Fruit fly (Drosophila melanogaster) whole organism, embryonic: ENCODE data around the gene CG5612.

Experiments
- Aef1 ChIP-seq: fragments of 200-800 bp; sonication (Bioruptor generic); IDR thresholded peaks from 3 replicates; pipeline ENCODE4 v1.3.6; 2022; ENCODE audit warnings: missing biosample characterization, missing genetic modification characterization
- Blimp-1 ChIP-seq: fragments of 200-800 bp; sonication (Bioruptor generic); optimal IDR thresholded peaks from 3 replicates; lab custom pipeline; 2018; ENCODE audit warnings: missing biosample characterization, missing genetic modification characterization, mild to moderate bottlenecking, moderate library complexity, missing genetic modification reagents
- BtbVII ChIP-seq: fragments of 200-800 bp; sonication (Bioruptor generic); optimal IDR thresholded peaks from 3 replicates; lab custom pipeline; 2017; ENCODE audit warnings: missing biosample characterization, mild to moderate bottlenecking, missing genetic modification characterization
- CG10462 ChIP-seq: fragments of 200-800 bp; sonication (Bioruptor generic); optimal IDR thresholded peaks from 2 replicates; lab custom pipeline; 2016; ENCODE audit warnings: missing biosample characterization, missing genetic modification characterization
- CG12071 ChIP-seq: fragments of 200-800 bp; sonication (Bioruptor generic); optimal IDR thresholded peaks from 3 replicates; lab custom pipeline; 2018; ENCODE audit warnings: missing biosample characterization, mild to moderate bottlenecking, missing genetic modification characterization
- CG12236 ChIP-seq: fragments of 200-800 bp; sonication (Bioruptor generic); optimal IDR thresholded peaks from 2 replicates; lab custom pipeline; 2016; ENCODE audit warnings: missing biosample characterization, missing genetic modification characterization
- CG17568 ChIP-seq: fragments of 200-800 bp; sonication (Bioruptor generic); optimal IDR thresholded peaks from 2 replicates; lab custom pipeline; 2018; ENCODE audit warnings: missing biosample characterization, mild to moderate bottlenecking, missing genetic modification characterization, moderate library complexity
- CG18262 ChIP-seq: fragments of 200-800 bp; optimal IDR thresholded peaks from 3 replicates; lab custom pipeline; 2019; ENCODE audit warnings: missing biosample characterization, mild to moderate bottlenecking, missing genetic modification characterization, moderate library complexity
- CG18476 ChIP-seq: fragments of 200-800 bp; sonication (Bioruptor generic); optimal IDR thresholded peaks from 2 replicates; lab custom pipeline; 2016; ENCODE audit warnings: missing biosample characterization, mild to moderate bottlenecking, missing genetic modification characterization
- CG30431 ChIP-seq: fragments of 200-800 bp; sonication (Bioruptor generic); optimal IDR thresholded peaks from 2 replicates; lab custom pipeline; 2017; ENCODE audit warnings: missing biosample characterization, missing genetic modification characterization
- CG3065 ChIP-seq: fragments of 200-800 bp; sonication (Bioruptor generic); optimal IDR thresholded peaks from 2 replicates; lab custom pipeline; 2016; ENCODE audit warnings: missing biosample characterization, missing genetic modification characterization
- CG3163 ChIP-seq: fragments of 200-800 bp; sonication (Bioruptor generic); optimal IDR thresholded peaks from 3 replicates; lab custom pipeline; 2016; ENCODE audit warnings: missing biosample characterization, missing genetic modification characterization
- CG3281 ChIP-seq: fragments of 200-800 bp; sonication (Bioruptor generic); optimal IDR thresholded peaks from 3 replicates; lab custom pipeline; 2017; ENCODE audit warnings: missing biosample characterization, mild to moderate bottlenecking, missing genetic modification characterization
- CG34422 ChIP-seq: fragments of 200-800 bp; sonication (Bioruptor generic); IDR thresholded peaks from 3 replicates; pipeline ENCODE4 v1.3.6; 2022; ENCODE audit warnings: missing biosample characterization, missing genetic modification characterization
- CG3995 ChIP-seq: fragments of 200-800 bp; sonication (Bioruptor generic); optimal IDR thresholded peaks from 3 replicates; lab custom pipeline; 2016; ENCODE audit warnings: missing biosample characterization, missing genetic modification characterization
- CG4617 ChIP-seq: fragments of 200-800 bp; sonication (Bioruptor generic); optimal IDR thresholded peaks from 3 replicates; lab custom pipeline; 2016; ENCODE audit warnings: missing biosample characterization, missing genetic modification characterization, borderline replicate concordance
- CG5953 ChIP-seq: fragments of 200-800 bp; sonication (Bioruptor generic); IDR thresholded peaks from 2 replicates; pipeline ENCODE4 v1.3.6; 2022; ENCODE audit warnings: missing biosample characterization, missing genetic modification characterization
- CG6175 ChIP-seq: fragments of 200-800 bp; sonication (Bioruptor generic); IDR thresholded peaks from 3 replicates; pipeline ENCODE4 v1.3.6; 2022; ENCODE audit warnings: missing biosample characterization, missing genetic modification characterization
- CG7556 ChIP-seq: fragments of 200-800 bp; sonication (Bioruptor generic); optimal IDR thresholded peaks from 2 replicates; lab custom pipeline; 2017; ENCODE audit warnings: missing biosample characterization, mild to moderate bottlenecking, missing genetic modification characterization
- CG7786 ChIP-seq: fragments of 200-800 bp; sonication (Bioruptor generic); optimal IDR thresholded peaks from 2 replicates; lab custom pipeline; 2016; ENCODE audit warnings: missing biosample characterization, missing genetic modification characterization
- CG8388 ChIP-seq: fragments of 200-800 bp; sonication (Bioruptor generic); optimal IDR thresholded peaks from 2 replicates; lab custom pipeline; 2019; ENCODE audit warnings: missing biosample characterization, mild to moderate bottlenecking, missing genetic modification characterization, moderate library complexity
- CG9215 ChIP-seq: fragments of 200-800 bp; sonication (Bioruptor generic); IDR thresholded peaks from 2 replicates; pipeline ENCODE4 v1.3.6; 2022; ENCODE audit warnings: missing biosample characterization, missing genetic modification characterization
- Dek ChIP-seq: fragments of 200-800 bp; sonication (Bioruptor generic); optimal IDR thresholded peaks from 3 replicates; lab custom pipeline; 2019; ENCODE audit warnings: missing biosample characterization, mild to moderate bottlenecking, missing genetic modification characterization, moderate library complexity
- Fer1 ChIP-seq: fragments of 200-800 bp; sonication (Bioruptor generic); optimal IDR thresholded peaks from 2 replicates; lab custom pipeline; 2017; ENCODE audit warnings: missing biosample characterization, mild to moderate bottlenecking, missing genetic modification characterization
- Fer3 ChIP-seq: fragments of 200-800 bp; sonication (Bioruptor generic); optimal IDR thresholded peaks from 2 replicates; lab custom pipeline; 2018; ENCODE audit warnings: missing biosample characterization, mild to moderate bottlenecking, missing genetic modification characterization, moderate library complexity
- Kr ChIP-seq: fragments of 200-800 bp; sonication (Bioruptor generic); optimal IDR thresholded peaks from 2 replicates; lab custom pipeline; 2017; ENCODE audit warnings: missing biosample characterization, mild to moderate bottlenecking, missing genetic modification characterization
- MESR4 ChIP-seq: fragments of 200-800 bp; sonication (Bioruptor generic); optimal IDR thresholded peaks from 2 replicates; lab custom pipeline; 2018; ENCODE audit warnings: missing biosample characterization, mild to moderate bottlenecking, missing genetic modification characterization, moderate library complexity
- Ravus ChIP-seq: fragments of 200-800 bp; sonication (Bioruptor generic); IDR thresholded peaks from 2 replicates; pipeline ENCODE4 v1.3.6; 2022; ENCODE audit warnings: missing biosample characterization, missing genetic modification characterization
- Rfx ChIP-seq: fragments of 200-800 bp; sonication (Bioruptor generic); IDR thresholded peaks from 2 replicates; pipeline ENCODE4 v1.3.6; 2022; ENCODE audit warnings: missing biosample characterization, missing genetic modification characterization
- Ssrp ChIP-seq: fragments of 200-800 bp; sonication (Bioruptor generic); optimal IDR thresholded peaks from 2 replicates; lab custom pipeline; 2018; ENCODE audit warnings: missing biosample characterization, mild to moderate bottlenecking, missing genetic modification characterization, moderate library complexity
- bcd ChIP-seq: fragments of 200-800 bp; sonication (Bioruptor generic); optimal IDR thresholded peaks from 2 replicates; lab custom pipeline; 2017; ENCODE audit warnings: missing biosample characterization, mild to moderate bottlenecking, missing genetic modification characterization
- cg ChIP-seq: fragments of 200-800 bp; sonication (Bioruptor generic); optimal IDR thresholded peaks from 3 replicates; lab custom pipeline; 2019; ENCODE audit warnings: missing biosample characterization, mild to moderate bottlenecking, missing genetic modification characterization, moderate library complexity
- chif ChIP-seq, 2 experiments: fragments of 200-800 bp; sonication (Bioruptor generic); optimal IDR thresholded peaks; 3 replicates each; lab custom pipeline; 2016; ENCODE audit warnings: missing biosample characterization in 2 of 2, missing genetic modification characterization in 2 of 2
- ci ChIP-seq: fragments of 200-800 bp; sonication (Bioruptor generic); IDR thresholded peaks from 3 replicates; pipeline ENCODE4 v1.3.6; 2022; ENCODE audit warnings: missing biosample characterization, missing genetic modification characterization
- crol ChIP-seq: fragments of 200-800 bp; sonication (Bioruptor generic); IDR thresholded peaks from 2 replicates; pipeline ENCODE4 v1.3.6; 2022; ENCODE audit warnings: missing biosample characterization, missing genetic modification characterization
- dan ChIP-seq: fragments of 200-800 bp; sonication (Bioruptor generic); IDR thresholded peaks from 2 replicates; pipeline ENCODE4 v1.3.6; 2022; ENCODE audit warnings: missing biosample characterization, missing genetic modification characterization
- dysf ChIP-seq: fragments of 200-800 bp; sonication (Bioruptor generic); IDR thresholded peaks from 3 replicates; pipeline ENCODE4 v1.3.6; 2022; ENCODE audit warnings: missing biosample characterization, missing genetic modification characterization
- fd96Cb ChIP-seq: fragments of 200-800 bp; sonication (Bioruptor generic); optimal IDR thresholded peaks from 2 replicates; lab custom pipeline; 2018; ENCODE audit warnings: missing biosample characterization, mild to moderate bottlenecking, missing genetic modification characterization, moderate library complexity
- hkb ChIP-seq, 2 experiments: fragments of 200-800 bp in 1 of 2; fragments of >200 bp in 1 of 2; sonication (Bioruptor generic) in 1 of 2; IDR thresholded peaks in 1 of 2; optimal IDR thresholded peaks in 1 of 2; 2 replicates each; pipeline versions ENCODE4 v1.3.6 to Lab custom; 2017 to 2022; ENCODE audit warnings: missing biosample characterization in 1 of 2, missing genetic modification characterization in 1 of 2
- jigr1 ChIP-seq: fragments of 200-800 bp; sonication (Bioruptor generic); IDR thresholded peaks from 3 replicates; pipeline ENCODE4 v1.3.6; 2022; ENCODE audit warnings: missing biosample characterization, missing genetic modification characterization
- pan ChIP-seq, 4 experiments: fragments of >200 bp in 3 of 4; fragments of 200-800 bp in 1 of 4; sonication (Bioruptor generic) in 1 of 4; optimal IDR thresholded peaks in 3 of 4; IDR thresholded peaks in 1 of 4; 2 replicates each; pipeline versions ENCODE4 v1.3.6 to Lab custom; 2017 to 2022; ENCODE audit warnings: missing biosample characterization in 2 of 4, missing genetic modification characterization in 2 of 4, mixed read lengths in 1 of 4
- pnt ChIP-seq: fragments of 200-800 bp; sonication (Bioruptor generic); optimal IDR thresholded peaks from 3 replicates; lab custom pipeline; 2016; ENCODE audit warnings: missing biosample characterization, missing genetic modification characterization
- sens ChIP-seq: fragments of 200-800 bp; sonication (Bioruptor generic); peaks from one replicate; lab custom pipeline; 2016; ENCODE audit warnings: missing biosample characterization, missing genetic modification characterization
- slp2 ChIP-seq: fragments of 200-800 bp; sonication (Bioruptor generic); optimal IDR thresholded peaks from 2 replicates; lab custom pipeline; 2016; ENCODE audit warnings: missing biosample characterization, missing genetic modification characterization
- so ChIP-seq: fragments of 200-800 bp; sonication (Bioruptor generic); IDR thresholded peaks from 3 replicates; pipeline ENCODE4 v1.3.6; 2022; ENCODE audit warnings: missing biosample characterization, missing genetic modification characterization
- sqz ChIP-seq: fragments of 200-800 bp; sonication (Bioruptor generic); optimal IDR thresholded peaks from 3 replicates; lab custom pipeline; 2018; ENCODE audit warnings: missing biosample characterization, mild to moderate bottlenecking, missing genetic modification characterization
- tio ChIP-seq: fragments of 200-800 bp; sonication (Bioruptor generic); optimal IDR thresholded peaks from 2 replicates; lab custom pipeline; 2017; ENCODE audit warnings: missing biosample characterization, missing genetic modification characterization, inconsistent platforms
- zen ChIP-seq: fragments of 200-800 bp; sonication (Bioruptor generic); optimal IDR thresholded peaks from 3 replicates; lab custom pipeline; 2018; ENCODE audit warnings: missing biosample characterization, mild to moderate bottlenecking, missing genetic modification characterization, moderate library complexity

CG5612 gene

dm6 chr3R:27636720-27637119 is 10.9 kb upstream of the CG5612 start:
- TF ChIP-seq crol (GFP tag; lab: Robert Waterston, UW) (peak; percentile 71), CG12236 (GFP tag; lab: Kevin White, UChicago) (no peak), hkb (optimal IDR thresholded peaks at IDR 0.05; lab: Kevin White, UChicago) (no peak), hkb (GFP tag; IDR thresholded peaks at IDR 0.05; lab: Robert Waterston, UW) (no peak), CG6175 (0 out of 3 replicates have a peak, but pooled peaks have one; percentile 11), CG9215 (GFP tag; lab: Robert Waterston, UW) (no peak), Kr (GFP tag; lab: Kevin White, UChicago) (no peak), CG34422 (GFP tag; lab: Robert Waterston, UW) (peak; percentile 11; the same call in 1 of the 3 replicates), CG10462 (GFP tag; lab: Kevin White, UChicago) (no peak), cg (GFP tag; lab: Kevin White, UChicago) (peak; percentile 28), CG18262 (no peak), MESR4 (GFP tag; lab: Kevin White, UChicago) (peak; percentile 9), CG3065 (GFP tag; lab: Kevin White, UChicago) (peak; percentile 39), Rfx (GFP tag; lab: Robert Waterston, UW) (no peak; the same call in 1 of the 2 replicates)

dm6 chr3R:27636010-27636584 is 10.3 kb upstream of the CG5612 start, which contains the start of the genes CG5611 and Mtl:
Gene CG5611 (minus strand): TSS chr3R:27636060.
Gene Mtl (plus strand): TSS chr3R:27636412.
- peak; percentile 81 for TF ChIP-seq CG3163 (GFP tag; lab: Kevin White, UChicago)
- peak; percentile 100 for TF ChIP-seq Dek (tag; lab: Kevin White, UChicago)
- TF ChIP-seq CG18476: peak; percentile 99
- TF ChIP-seq CG7786 (GFP tag; lab: Kevin White, UChicago): peak; percentile 97
- peak; percentile 100 for TF ChIP-seq sens (GFP tag; lab: Kevin White, UChicago)
- peak; percentile 99 for TF ChIP-seq Fer1 (GFP tag; lab: Kevin White, UChicago)
- no peak for TF ChIP-seq pan (optimal IDR thresholded peaks at IDR 0.05; lab: Kevin White, UChicago)
- TF ChIP-seq pan (GFP tag; optimal IDR thresholded peaks at IDR 0.05 in 1 of 2, IDR thresholded peaks at IDR 0.05 in 1 of 2): peak in 1 of 2 experiments; percentile 100
- peak; percentile 100 for TF ChIP-seq CG5953 (GFP tag; lab: Robert Waterston, UW)
- TF ChIP-seq CG30431 (GFP tag; lab: Kevin White, UChicago): peak; percentile 99
- TF ChIP-seq CG17568 (GFP tag; lab: Kevin White, UChicago): peak; percentile 99
- TF ChIP-seq CG12071 (GFP tag; lab: Kevin White, UChicago): peak; percentile 99
- peak; percentile 99 for TF ChIP-seq sqz (GFP tag; lab: Kevin White, UChicago)
- TF ChIP-seq CG3281 (GFP tag; lab: Kevin White, UChicago): peak; percentile 99
- TF ChIP-seq CG4617 (GFP tag; lab: Kevin White, UChicago): peak; percentile 100
- TF ChIP-seq tio: peak; percentile 99
- peak; percentile 100 for TF ChIP-seq jigr1
- TF ChIP-seq bcd (GFP tag; lab: Kevin White, UChicago): peak; percentile 100
- peak; percentile 95 for TF ChIP-seq slp2 (GFP tag; lab: Kevin White, UChicago)
- TF ChIP-seq Blimp-1: peak; percentile 99
- TF ChIP-seq CG7556 (GFP tag; lab: Kevin White, UChicago): peak; percentile 99
- TF ChIP-seq Fer3 (tag; lab: Kevin White, UChicago): peak; percentile 100
- peak; percentile 97 to 98 for TF ChIP-seq chif (GFP tag; optimal IDR thresholded peaks at IDR 0.05; lab: Kevin White, UChicago)
- peak; percentile 100 for TF ChIP-seq Aef1
- TF ChIP-seq ci (GFP tag; lab: Robert Waterston, UW): peak; percentile 100
- peak; percentile 99 for TF ChIP-seq BtbVII
- TF ChIP-seq fd96Cb: peak; percentile 100
- peak; percentile 100 for TF ChIP-seq so
- TF ChIP-seq Ssrp (tag; lab: Kevin White, UChicago): peak; percentile 100
- peak; percentile 99 for TF ChIP-seq dan (GFP tag; lab: Robert Waterston, UW)
- TF ChIP-seq Ravus (GFP tag; lab: Robert Waterston, UW): peak; percentile 99
- TF ChIP-seq CG8388 (GFP tag; lab: Kevin White, UChicago): peak; percentile 99
- peak; percentile 98 for TF ChIP-seq pnt (GFP tag; lab: Kevin White, UChicago)
- TF ChIP-seq dysf (GFP tag; lab: Robert Waterston, UW): peak; percentile 100
- peak; percentile 100 for TF ChIP-seq zen
- TF ChIP-seq CG3995 (GFP tag; lab: Kevin White, UChicago): peak; percentile 88
